Fruit fly (Drosophila melanogaster) whole organism, adult: ENCODE data around the gene CG31205.
A peak's percentile ranks its signal among the peaks of the same experiment; 100 is the strongest.

ENCODE experiments used
- CG11617 ChIP-seq: fragments of 200-800 bp; sonication (Bioruptor generic); optimal IDR thresholded peaks from 2 replicates; lab custom pipeline; 2017; ENCODE audit warnings: mild to moderate bottlenecking, missing biosample characterization, missing genetic modification reagents, missing genetic modification characterization
- CG12768 ChIP-seq: fragments of 200-800 bp; sonication (Bioruptor generic); optimal IDR thresholded peaks from 2 replicates; lab custom pipeline; 2017; ENCODE audit warnings: missing biosample characterization, missing genetic modification characterization, mild to moderate bottlenecking, moderate library complexity, missing genetic modification reagents
- CG14711 ChIP-seq: fragments of 200-800 bp; sonication (Bioruptor generic); optimal IDR thresholded peaks from 2 replicates; lab custom pipeline; 2018; ENCODE audit warnings: missing biosample characterization, mild to moderate bottlenecking, missing genetic modification characterization, moderate library complexity
- CG1620 ChIP-seq: fragments of 200-800 bp; sonication (Bioruptor generic); optimal IDR thresholded peaks from 2 replicates; lab custom pipeline; 2016; ENCODE audit warnings: missing biosample characterization, missing genetic modification characterization
- CG33017 ChIP-seq: fragments of 200-800 bp; sonication (Bioruptor generic); optimal IDR thresholded peaks from 2 replicates; lab custom pipeline; 2018; ENCODE audit warnings: missing biosample characterization, mild to moderate bottlenecking, missing genetic modification characterization, moderate library complexity
- CG5204 ChIP-seq: fragments of 200-800 bp; sonication (Bioruptor generic); optimal IDR thresholded peaks from 2 replicates; lab custom pipeline; 2016; ENCODE audit warnings: missing biosample characterization, missing genetic modification characterization
- CG7045 ChIP-seq: fragments of 200-800 bp; sonication (Bioruptor generic); optimal IDR thresholded peaks from 2 replicates; lab custom pipeline; 2017; ENCODE audit warnings: missing biosample characterization, mild to moderate bottlenecking, missing genetic modification characterization
- CG7101 ChIP-seq: fragments of 200-800 bp; sonication (Bioruptor generic); optimal IDR thresholded peaks from 2 replicates; lab custom pipeline; 2018; ENCODE audit warnings: missing biosample characterization, mild to moderate bottlenecking, missing genetic modification characterization, moderate library complexity
- Clk ChIP-seq: fragments of 200-800 bp; sonication (Bioruptor generic); optimal IDR thresholded peaks from 2 replicates; lab custom pipeline; 2017; ENCODE audit warnings: missing biosample characterization, missing genetic modification characterization
- Crg-1 ChIP-seq: fragments of 200-800 bp; sonication (Bioruptor generic); optimal IDR thresholded peaks from 2 replicates; lab custom pipeline; 2016; ENCODE audit warnings: missing biosample characterization, missing genetic modification characterization
- Hr96 ChIP-seq: fragments of 200-800 bp; sonication (Bioruptor generic); optimal IDR thresholded peaks from 2 replicates; lab custom pipeline; 2016; ENCODE audit warnings: missing biosample characterization, missing genetic modification characterization
- Mnt ChIP-seq: fragments of 200-800 bp; sonication (Bioruptor generic); optimal IDR thresholded peaks from 2 replicates; lab custom pipeline; 2016; ENCODE audit warnings: missing biosample characterization, mild to moderate bottlenecking, missing genetic modification characterization
- bab1 ChIP-seq: fragments of 200-800 bp; sonication (Bioruptor generic); optimal IDR thresholded peaks from 3 replicates; lab custom pipeline; 2019; ENCODE audit warnings: missing biosample characterization, mild to moderate bottlenecking, missing genetic modification characterization, moderate library complexity
- cic ChIP-seq: fragments of 200-800 bp; sonication (Bioruptor generic); optimal IDR thresholded peaks from 2 replicates; lab custom pipeline; 2017; ENCODE audit warnings: missing biosample characterization, mild to moderate bottlenecking, missing genetic modification characterization, moderate library complexity
- cnc ChIP-seq, 2 experiments: fragments of >200 bp; optimal IDR thresholded peaks; 2 replicates each; lab custom pipeline; 2017
- kay ChIP-seq: fragments of 200-800 bp; sonication (Bioruptor generic); peaks from one replicate; lab custom pipeline; 2016; ENCODE audit warnings: missing biosample characterization, missing genetic modification characterization, borderline replicate concordance
- ovo ChIP-seq: fragments of 200-800 bp; sonication (Bioruptor generic); optimal IDR thresholded peaks from 2 replicates; lab custom pipeline; 2016; ENCODE audit warnings: missing biosample characterization, missing genetic modification characterization
- pad ChIP-seq: fragments of 200-800 bp; sonication (Bioruptor generic); optimal IDR thresholded peaks from 3 replicates; lab custom pipeline; 2017; ENCODE audit warnings: missing biosample characterization, missing genetic modification characterization, mild to moderate bottlenecking, moderate library complexity, missing genetic modification reagents
- tj ChIP-seq: fragments of 200-800 bp; sonication (Bioruptor generic); optimal IDR thresholded peaks from 3 replicates; lab custom pipeline; 2017; ENCODE audit warnings: missing biosample characterization, mild to moderate bottlenecking, missing genetic modification characterization, moderate library complexity
- toe ChIP-seq: fragments of 200-800 bp; sonication (Bioruptor generic); optimal IDR thresholded peaks from 2 replicates; lab custom pipeline; 2016; ENCODE audit warnings: missing biosample characterization, missing genetic modification characterization

CG31205 gene

dm6 chr3R:20764058-20764457, 32.6 kb downstream of the CG31205 start:
- TF ChIP-seq CG33017 (tag; lab: Kevin White, UChicago) (no peak), Crg-1 (GFP tag; lab: Kevin White, UChicago) (no peak), Mnt (GFP tag; lab: Kevin White, UChicago) (no peak), Hr96 (GFP tag; lab: Kevin White, UChicago) (no peak), Clk (no peak), tj (GFP tag; lab: Kevin White, UChicago) (no peak), ovo (no peak), kay (GFP tag; lab: Kevin White, UChicago) (no peak), CG11617 (GFP tag; lab: Kevin White, UChicago) (no peak), pad (no peak), CG5204 (GFP tag; lab: Kevin White, UChicago) (no peak), CG12768 (GFP tag; lab: Kevin White, UChicago) (no peak), toe (GFP tag; lab: Kevin White, UChicago) (no peak), CG14711 (tag; lab: Kevin White, UChicago) (no peak), CG7045 (GFP tag; lab: Kevin White, UChicago) (no peak), CG7101 (tag; lab: Kevin White, UChicago) (no peak), CG1620 (GFP tag; lab: Kevin White, UChicago) (no peak), bab1 (GFP tag; lab: Kevin White, UChicago) (no peak)

- TF ChIP-seq CG7045 (GFP tag; lab: Kevin White, UChicago) = no peak
- no peak for TF ChIP-seq Hr96 (GFP tag; lab: Kevin White, UChicago)
- TF ChIP-seq tj (GFP tag; lab: Kevin White, UChicago) = peak; percentile 20
- no peak for TF ChIP-seq toe (GFP tag; lab: Kevin White, UChicago)
Observed at dm6 chr3R:20765302-20766155, 34.1 kb downstream of the CG31205 start.

dm6 chr3R:20766156-20766486, 34.7 kb downstream of the CG31205 start:
- no peak for TF ChIP-seq cic (GFP tag; lab: Kevin White, UChicago)
- TF ChIP-seq pad = no peak
- TF ChIP-seq cnc (optimal IDR thresholded peaks at IDR 0.05; lab: Kevin White, UChicago) = no peak
- TF ChIP-seq CG1620 (GFP tag; lab: Kevin White, UChicago) = no peak
- TF ChIP-seq CG7045 (GFP tag; lab: Kevin White, UChicago) = no peak
- TF ChIP-seq CG12768 (GFP tag; lab: Kevin White, UChicago) = no peak
- TF ChIP-seq CG5204 (GFP tag; lab: Kevin White, UChicago) = no peak
- no peak for TF ChIP-seq bab1 (GFP tag; lab: Kevin White, UChicago)
- TF ChIP-seq Crg-1 (GFP tag; lab: Kevin White, UChicago) = no peak
- no peak for TF ChIP-seq Clk
- no peak for TF ChIP-seq CG14711 (tag; lab: Kevin White, UChicago)
- TF ChIP-seq toe (GFP tag; lab: Kevin White, UChicago) = no peak
- TF ChIP-seq tj (GFP tag; lab: Kevin White, UChicago) = no peak
- TF ChIP-seq CG7101 (tag; lab: Kevin White, UChicago) = no peak
- no peak for TF ChIP-seq Mnt (GFP tag; lab: Kevin White, UChicago)
- no peak for TF ChIP-seq CG11617 (GFP tag; lab: Kevin White, UChicago)
- no peak for TF ChIP-seq CG33017 (tag; lab: Kevin White, UChicago)
- TF ChIP-seq Hr96 (GFP tag; lab: Kevin White, UChicago) = no peak

dm6 chr3R:20772543-20772942, 41.1 kb downstream of the CG31205 start, which contains the start of gene Takl1:
Gene Takl1, minus strand, starts transcription at chr3R:20772601.
- TF ChIP-seq pad (no peak), bab1 (GFP tag; lab: Kevin White, UChicago) (no peak), Clk (no peak), cnc (optimal IDR thresholded peaks at IDR 0.05; lab: Kevin White, UChicago) (no peak), CG7101 (tag; lab: Kevin White, UChicago) (no peak), CG11617 (GFP tag; lab: Kevin White, UChicago) (no peak), cic (GFP tag; lab: Kevin White, UChicago) (peak; percentile 17)

dm6 chr3R:20773174-20773573, 41.7 kb downstream of the CG31205 start:
- TF ChIP-seq CG1620 (GFP tag; lab: Kevin White, UChicago) (no peak), pad (no peak), ovo (no peak), CG33017 (tag; lab: Kevin White, UChicago) (no peak), cic (GFP tag; lab: Kevin White, UChicago) (no peak), kay (GFP tag; lab: Kevin White, UChicago) (no peak), Clk (no peak), CG14711 (tag; lab: Kevin White, UChicago) (no peak), Crg-1 (GFP tag; lab: Kevin White, UChicago) (no peak)

dm6 chr3R:20774125-20774524, 42.7 kb downstream of the CG31205 start:
- TF ChIP-seq CG11617 (GFP tag; lab: Kevin White, UChicago) (no peak), ovo (no peak), CG5204 (GFP tag; lab: Kevin White, UChicago) (no peak), CG33017 (tag; lab: Kevin White, UChicago) (no peak), kay (GFP tag; lab: Kevin White, UChicago) (no peak)
